Fruit fly (Drosophila melanogaster) whole organism, prepupa: ENCODE data around the gene CG34291.

Source experiments
- Blimp-1 ChIP-seq: fragments of 200-800 bp; sonication (Bioruptor generic); optimal IDR thresholded peaks from 3 replicates; lab custom pipeline; 2017; ENCODE audit warnings: missing biosample characterization, missing genetic modification characterization, mild to moderate bottlenecking, moderate library complexity, missing genetic modification reagents
- CG1621 ChIP-seq: fragments of 200-800 bp; sonication (Bioruptor generic); optimal IDR thresholded peaks from 3 replicates; lab custom pipeline; 2018; ENCODE audit warnings: missing biosample characterization, mild to moderate bottlenecking, missing genetic modification characterization
- CG16779 ChIP-seq: fragments of 200-800 bp; sonication (Bioruptor generic); optimal IDR thresholded peaks from 3 replicates; lab custom pipeline; 2017; ENCODE audit warnings: missing biosample characterization, mild to moderate bottlenecking, missing genetic modification characterization
- CG7368 ChIP-seq: fragments of 200-800 bp; sonication (Bioruptor generic); optimal IDR thresholded peaks from 3 replicates; lab custom pipeline; 2016; ENCODE audit warnings: missing biosample characterization, missing genetic modification characterization
- OdsH ChIP-seq: fragments of 200-800 bp; sonication (Bioruptor generic); optimal IDR thresholded peaks from 3 replicates; lab custom pipeline; 2016; ENCODE audit warnings: missing biosample characterization, missing genetic modification characterization
- Smox ChIP-seq: fragments of 200-800 bp; sonication (Bioruptor generic); optimal IDR thresholded peaks from 3 replicates; lab custom pipeline; 2016; ENCODE audit warnings: missing biosample characterization, missing genetic modification characterization
- Sox102F ChIP-seq: fragments of 200-800 bp; sonication (Bioruptor generic); optimal IDR thresholded peaks from 2 replicates; lab custom pipeline; 2016; ENCODE audit warnings: missing biosample characterization, mild to moderate bottlenecking, missing genetic modification characterization
- acj6 ChIP-seq: fragments of 200-800 bp; sonication (Bioruptor generic); optimal IDR thresholded peaks from 3 replicates; lab custom pipeline; 2016; ENCODE audit warnings: missing biosample characterization, missing genetic modification characterization
- eg ChIP-seq: fragments of 200-800 bp; sonication (Bioruptor generic); IDR thresholded peaks from 3 replicates; pipeline ENCODE4 v1.3.6; 2022; ENCODE audit warnings: missing biosample characterization, missing genetic modification characterization
- pdm3 ChIP-seq: fragments of 200-800 bp; sonication (Bioruptor generic); optimal IDR thresholded peaks from 3 replicates; lab custom pipeline; 2016; ENCODE audit warnings: missing biosample characterization, missing genetic modification characterization
- ss ChIP-seq, 2 experiments: fragments of 200-800 bp; sonication (Bioruptor generic); optimal IDR thresholded peaks; 2 replicates in 1 of 2; 3 replicates in 1 of 2; lab custom pipeline; 2017 to 2018; ENCODE audit warnings: mild to moderate bottlenecking in 2 of 2, missing biosample characterization in 2 of 2, missing genetic modification characterization in 2 of 2, moderate library complexity in 1 of 2
- topi ChIP-seq: fragments of 200-800 bp; sonication (Bioruptor generic); optimal IDR thresholded peaks from 3 replicates; lab custom pipeline; 2016; ENCODE audit warnings: missing biosample characterization, missing genetic modification characterization
- vri ChIP-seq: fragments of 200-800 bp; sonication (Bioruptor generic); optimal IDR thresholded peaks from 3 replicates; lab custom pipeline; 2016; ENCODE audit warnings: missing biosample characterization, mild to moderate bottlenecking, missing genetic modification characterization

DNA sequence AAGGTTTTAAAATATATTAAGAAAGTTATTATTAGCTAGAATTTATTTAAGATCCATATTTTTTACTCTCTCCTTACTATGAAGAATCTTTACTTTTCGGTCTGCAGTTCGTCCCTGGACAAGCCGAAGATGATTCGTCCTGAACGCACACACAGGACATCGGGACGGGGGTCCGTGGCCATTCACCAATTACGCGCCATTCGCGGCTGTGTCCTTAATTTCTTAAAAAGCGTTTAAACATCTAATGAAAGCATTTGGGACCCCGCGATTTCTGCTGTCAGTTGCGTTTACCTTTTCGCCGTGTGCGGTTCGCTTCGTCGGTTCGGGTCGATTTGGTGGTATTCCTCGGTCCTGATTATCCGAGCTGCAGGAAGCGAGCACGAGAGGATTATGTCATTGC is 32.4 kb upstream of the CG34291 start, which contains the start of gene CG14238:
- TF ChIP-seq ss (GFP tag; optimal IDR thresholded peaks at IDR 0.05; lab: Kevin White, UChicago) (no peak), Smox (GFP tag; lab: Kevin White, UChicago) (no peak), Sox102F (no peak), eg (no peak), acj6 (GFP tag; lab: Kevin White, UChicago) (no peak), pdm3 (GFP tag; lab: Kevin White, UChicago) (no peak), vri (GFP tag; lab: Kevin White, UChicago) (no peak), topi (no peak), CG1621 (tag; lab: Kevin White, UChicago) (no peak), OdsH (GFP tag; lab: Kevin White, UChicago) (no peak), Blimp-1 (GFP tag; lab: Kevin White, UChicago) (no peak), CG16779 (tag; lab: Kevin White, UChicago) (no peak), CG7368 (no peak)
